Fruit fly (Drosophila melanogaster) whole organism, prepupa: ENCODE results near the gene alpha4GT2.

Experiments
- CG6792 ChIP-seq: fragments of 200-800 bp; sonication (Bioruptor generic); optimal IDR thresholded peaks from 3 replicates; lab custom pipeline; 2016; ENCODE audit warnings: missing biosample characterization, missing genetic modification characterization
- achi ChIP-seq: fragments of 200-800 bp; sonication (Bioruptor generic); optimal IDR thresholded peaks from 3 replicates; lab custom pipeline; 2016; ENCODE audit warnings: missing biosample characterization, missing genetic modification characterization
- topi ChIP-seq: fragments of 200-800 bp; sonication (Bioruptor generic); optimal IDR thresholded peaks from 3 replicates; lab custom pipeline; 2016; ENCODE audit warnings: missing biosample characterization, missing genetic modification characterization

DNA sequence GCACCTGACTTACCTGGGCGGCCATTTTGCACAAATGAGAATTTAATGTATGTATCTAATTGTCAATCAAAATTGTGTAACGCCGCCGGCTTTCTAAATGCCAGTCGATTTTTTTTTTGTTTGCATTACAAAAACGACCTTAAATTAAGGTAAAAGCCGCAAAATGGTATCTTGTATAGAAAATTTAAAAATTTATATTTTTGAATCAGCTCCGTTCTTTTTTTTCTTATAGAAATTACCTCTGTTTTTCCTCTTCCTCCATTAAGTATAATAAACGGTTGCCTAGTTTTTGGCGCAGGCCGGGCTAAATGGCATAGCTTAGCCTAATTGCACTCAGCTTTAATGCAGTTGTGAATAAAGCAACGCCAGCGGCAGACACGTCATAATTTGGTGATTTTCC, 44.8 kb upstream of the alpha4GT2 start, which contains the start of gene CG4960:
- TF ChIP-seq topi: no peak
- TF ChIP-seq achi (GFP tag; lab: Kevin White, UChicago): no peak
- TF ChIP-seq CG6792: no peak
